Fruit fly (Drosophila melanogaster) whole organism, embryonic: ENCODE data around the gene CG9630.

Source experiments
- Awh ChIP-seq: fragments of 200-800 bp; sonication (Bioruptor generic); IDR thresholded peaks from 2 replicates; pipeline ENCODE4, ENCODE4 v1.3.6; 2022; ENCODE audit warnings: missing biosample characterization, missing genetic modification characterization
- CG10462 ChIP-seq: fragments of 200-800 bp; sonication (Bioruptor generic); optimal IDR thresholded peaks from 2 replicates; lab custom pipeline; 2016; ENCODE audit warnings: missing biosample characterization, missing genetic modification characterization
- CG10979 ChIP-seq: fragments of 200-800 bp; sonication (Bioruptor generic); optimal IDR thresholded peaks from 2 replicates; lab custom pipeline; 2018; ENCODE audit warnings: missing biosample characterization, mild to moderate bottlenecking, missing genetic modification characterization, moderate library complexity
- CG11504 ChIP-seq: fragments of 200-800 bp; sonication (Bioruptor generic); optimal IDR thresholded peaks from 3 replicates; lab custom pipeline; 2019; ENCODE audit warnings: missing biosample characterization, mild to moderate bottlenecking, missing genetic modification characterization, moderate library complexity
- CG12071 ChIP-seq: fragments of 200-800 bp; sonication (Bioruptor generic); optimal IDR thresholded peaks from 3 replicates; lab custom pipeline; 2018; ENCODE audit warnings: missing biosample characterization, mild to moderate bottlenecking, missing genetic modification characterization
- CG12391 ChIP-seq: fragments of 200-800 bp; sonication (Bioruptor generic); optimal IDR thresholded peaks from 3 replicates; lab custom pipeline; 2018; ENCODE audit warnings: missing biosample characterization, mild to moderate bottlenecking, missing genetic modification characterization, moderate library complexity
- CG12942 ChIP-seq: fragments of 200-800 bp; sonication (Bioruptor generic); optimal IDR thresholded peaks from 3 replicates; lab custom pipeline; 2016; ENCODE audit warnings: missing biosample characterization, missing genetic modification characterization
- CG13296 ChIP-seq: fragments of 200-800 bp; sonication (Bioruptor generic); optimal IDR thresholded peaks from 3 replicates; lab custom pipeline; 2018; ENCODE audit warnings: missing biosample characterization, mild to moderate bottlenecking, missing genetic modification characterization
- CG14710 ChIP-seq: fragments of 200-800 bp; sonication (Bioruptor generic); optimal IDR thresholded peaks from 3 replicates; lab custom pipeline; 2019; ENCODE audit warnings: missing biosample characterization, mild to moderate bottlenecking, missing genetic modification characterization, moderate library complexity
- CG1529 ChIP-seq: fragments of 200-800 bp; sonication (Bioruptor generic); optimal IDR thresholded peaks from 3 replicates; lab custom pipeline; 2018; ENCODE audit warnings: missing biosample characterization, missing genetic modification characterization
- CG18262 ChIP-seq: fragments of 200-800 bp; optimal IDR thresholded peaks from 3 replicates; lab custom pipeline; 2019; ENCODE audit warnings: missing biosample characterization, mild to moderate bottlenecking, missing genetic modification characterization, moderate library complexity
- CG18619 ChIP-seq: fragments of 200-800 bp; sonication (Bioruptor generic); optimal IDR thresholded peaks from 3 replicates; lab custom pipeline; 2017; ENCODE audit warnings: missing biosample characterization, mild to moderate bottlenecking, missing genetic modification characterization
- CG2202 ChIP-seq: fragments of 200-800 bp; sonication (Bioruptor generic); optimal IDR thresholded peaks from 2 replicates; lab custom pipeline; 2018; ENCODE audit warnings: missing biosample characterization, mild to moderate bottlenecking, missing genetic modification characterization
- CG2712 ChIP-seq: fragments of 200-800 bp; optimal IDR thresholded peaks from 3 replicates; lab custom pipeline; 2019; ENCODE audit warnings: missing biosample characterization, mild to moderate bottlenecking, missing genetic modification characterization, moderate library complexity
- CG30403 ChIP-seq: fragments of 200-800 bp; sonication (Bioruptor generic); optimal IDR thresholded peaks from 3 replicates; lab custom pipeline; 2016; ENCODE audit warnings: missing biosample characterization, missing genetic modification characterization
- CG31441 ChIP-seq: fragments of 200-800 bp; sonication (Bioruptor generic); IDR thresholded peaks from 2 replicates; pipeline ENCODE4 v1.3.6; 2022; ENCODE audit warnings: missing biosample characterization, missing genetic modification characterization
- CG7556 ChIP-seq: fragments of 200-800 bp; sonication (Bioruptor generic); optimal IDR thresholded peaks from 2 replicates; lab custom pipeline; 2017; ENCODE audit warnings: missing biosample characterization, mild to moderate bottlenecking, missing genetic modification characterization
- CG8290 ChIP-seq, 3 experiments: fragments of 200-800 bp; sonication (Bioruptor generic); optimal IDR thresholded peaks; 2 replicates each; lab custom pipeline; 2016 to 2019; ENCODE audit warnings: missing biosample characterization in 3 of 3, missing genetic modification characterization in 3 of 3, mild to moderate bottlenecking in 2 of 3, moderate library complexity in 1 of 3
- CG8478 ChIP-seq: fragments of >200 bp; optimal IDR thresholded peaks from 2 replicates; lab custom pipeline; 2018
- D19B ChIP-seq: fragments of 200-800 bp; sonication (Bioruptor generic); optimal IDR thresholded peaks from 2 replicates; lab custom pipeline; 2017; ENCODE audit warnings: missing biosample characterization, mild to moderate bottlenecking, missing genetic modification characterization
- HLH4C ChIP-seq: fragments of 200-800 bp; sonication (Bioruptor generic); IDR thresholded peaks from 3 replicates; pipeline ENCODE4 v1.3.6; 2022; ENCODE audit warnings: missing biosample characterization, missing genetic modification characterization; ENCODE audit not compliant: partially characterized antibody
- Hey ChIP-seq: fragments of 200-800 bp; sonication (Bioruptor generic); optimal IDR thresholded peaks from 3 replicates; lab custom pipeline; 2018; ENCODE audit warnings: missing biosample characterization, mild to moderate bottlenecking, missing genetic modification characterization
- Spps ChIP-seq: fragments of 200-800 bp; sonication (Bioruptor generic); optimal IDR thresholded peaks from 2 replicates; lab custom pipeline; 2018; ENCODE audit warnings: missing biosample characterization, mild to moderate bottlenecking, missing genetic modification characterization
- Xbp1 ChIP-seq: fragments of 200-800 bp; sonication (Bioruptor generic); optimal IDR thresholded peaks from 3 replicates; lab custom pipeline; 2016; ENCODE audit warnings: missing biosample characterization, mild to moderate bottlenecking, missing genetic modification characterization
- aop ChIP-seq: fragments of 200-800 bp; sonication (Bioruptor generic); IDR thresholded peaks from 2 replicates; pipeline ENCODE4 v1.3.6; 2022; ENCODE audit warnings: missing biosample characterization, missing genetic modification characterization
- bsh ChIP-seq, 2 experiments: fragments of 200-800 bp; sonication (Bioruptor generic); optimal IDR thresholded peaks; 2 replicates each; lab custom pipeline; 2017 to 2018; ENCODE audit warnings: mild to moderate bottlenecking in 2 of 2, missing biosample characterization in 2 of 2, missing genetic modification characterization in 2 of 2, moderate library complexity in 1 of 2
- btn ChIP-seq: fragments of 200-800 bp; sonication (Bioruptor generic); optimal IDR thresholded peaks from 2 replicates; lab custom pipeline; 2016; ENCODE audit warnings: missing biosample characterization, missing genetic modification characterization
- dmrt11E ChIP-seq: fragments of 200-800 bp; sonication (Bioruptor generic); optimal IDR thresholded peaks from 3 replicates; lab custom pipeline; 2018; ENCODE audit warnings: missing biosample characterization, mild to moderate bottlenecking, missing genetic modification characterization, moderate library complexity
- gcm ChIP-seq: fragments of 200-800 bp; sonication (Bioruptor generic); optimal IDR thresholded peaks from 2 replicates; lab custom pipeline; 2019; ENCODE audit warnings: missing biosample characterization, mild to moderate bottlenecking, missing genetic modification characterization, moderate library complexity
- grn ChIP-seq: fragments of 200-800 bp; sonication (Bioruptor generic); optimal IDR thresholded peaks from 3 replicates; lab custom pipeline; 2017; ENCODE audit warnings: missing biosample characterization, missing genetic modification characterization
- gro ChIP-seq: fragments of 200-800 bp; sonication (Bioruptor generic); optimal IDR thresholded peaks from 2 replicates; lab custom pipeline; 2016; ENCODE audit warnings: missing biosample characterization, missing genetic modification characterization
- gsb-n ChIP-seq: fragments of 200-800 bp; sonication (Bioruptor generic); optimal IDR thresholded peaks from 3 replicates; lab custom pipeline; 2018; ENCODE audit warnings: missing biosample characterization, mild to moderate bottlenecking, missing genetic modification characterization
- kni ChIP-seq: fragments of 200-800 bp; sonication (Bioruptor generic); optimal IDR thresholded peaks from 3 replicates; lab custom pipeline; 2017; ENCODE audit warnings: mild to moderate bottlenecking, missing biosample characterization, missing genetic modification reagents, missing genetic modification characterization
- lola ChIP-seq, 3 experiments: fragments of >200 bp in 2 of 3; fragments of 200-800 bp in 1 of 3; sonication (Bioruptor generic) in 1 of 3; optimal IDR thresholded peaks; 2 replicates each; lab custom pipeline; 2017 to 2019; ENCODE audit warnings: missing biosample characterization in 3 of 3, missing genetic modification characterization in 3 of 3, mild to moderate bottlenecking in 1 of 3, moderate library complexity in 1 of 3
- luna ChIP-seq: fragments of 200-800 bp; sonication (Bioruptor generic); optimal IDR thresholded peaks from 2 replicates; lab custom pipeline; 2016; ENCODE audit warnings: missing biosample characterization, missing genetic modification characterization
- oc ChIP-seq: fragments of 200-800 bp; sonication (Bioruptor generic); optimal IDR thresholded peaks from 2 replicates; lab custom pipeline; 2018; ENCODE audit warnings: missing biosample characterization, mild to moderate bottlenecking, missing genetic modification characterization, moderate library complexity
- peb ChIP-seq: fragments of 200-800 bp; sonication (Bioruptor generic); IDR thresholded peaks from 2 replicates; pipeline ENCODE4 v1.3.6; 2022; ENCODE audit warnings: missing biosample characterization, missing genetic modification characterization
- pros ChIP-seq: fragments of 200-800 bp; sonication (Bioruptor generic); optimal IDR thresholded peaks from 3 replicates; lab custom pipeline; 2019; ENCODE audit warnings: missing biosample characterization, mild to moderate bottlenecking, missing genetic modification characterization, moderate library complexity
- run ChIP-seq: fragments of 200-800 bp; sonication (Bioruptor generic); optimal IDR thresholded peaks from 3 replicates; lab custom pipeline; 2018; ENCODE audit warnings: missing biosample characterization, mild to moderate bottlenecking, missing genetic modification characterization
- sd ChIP-seq: fragments of 200-800 bp; sonication (Bioruptor generic); optimal IDR thresholded peaks from 3 replicates; lab custom pipeline; 2018; ENCODE audit warnings: missing biosample characterization, mild to moderate bottlenecking, missing genetic modification characterization, moderate library complexity
- tll ChIP-seq, 2 experiments: fragments of 200-800 bp in 1 of 2; fragments of >200 bp in 1 of 2; sonication (Bioruptor generic) in 1 of 2; optimal IDR thresholded peaks; 2 replicates each; lab custom pipeline; 2017 to 2019; ENCODE audit warnings: missing biosample characterization in 2 of 2, missing genetic modification characterization in 2 of 2, mild to moderate bottlenecking in 1 of 2, moderate library complexity in 1 of 2
- unpg ChIP-seq: fragments of 200-800 bp; sonication (Bioruptor generic); optimal IDR thresholded peaks from 3 replicates; lab custom pipeline; 2018; ENCODE audit warnings: missing biosample characterization, mild to moderate bottlenecking, missing genetic modification characterization, moderate library complexity
- zen ChIP-seq: fragments of 200-800 bp; sonication (Bioruptor generic); optimal IDR thresholded peaks from 3 replicates; lab custom pipeline; 2018; ENCODE audit warnings: missing biosample characterization, mild to moderate bottlenecking, missing genetic modification characterization, moderate library complexity

Gene CG9630

DNA sequence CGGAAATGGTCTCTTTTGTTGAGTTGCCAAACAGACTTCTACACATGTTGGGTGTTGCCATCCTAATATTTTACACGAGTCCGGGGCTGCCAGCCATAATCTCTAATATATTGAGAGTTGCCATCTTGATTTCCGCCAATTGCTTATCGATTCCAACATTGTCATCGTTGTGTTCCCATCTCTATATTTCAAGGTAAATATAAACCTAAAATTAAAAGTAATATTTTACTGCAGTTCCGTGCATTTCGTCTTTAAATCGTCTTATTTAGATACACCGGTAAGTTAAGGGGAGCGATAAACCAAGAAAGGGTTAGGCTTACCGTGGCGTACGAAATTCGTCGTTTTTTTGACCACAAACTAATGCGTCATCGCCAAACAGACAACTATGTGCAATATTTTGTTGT, 36.3 kb downstream of the CG9630 start, which contains the start of gene PolI (continued):
- TF ChIP-seq CG2202 (tag; lab: Kevin White, UChicago) (peak; percentile 24), luna (GFP tag; lab: Kevin White, UChicago) (peak; percentile 41), gro (peak; percentile 81), CG12942 (GFP tag; lab: Kevin White, UChicago) (no peak)

- TF ChIP-seq CG8290 (GFP tag; optimal IDR thresholded peaks at IDR 0.05; lab: Kevin White, UChicago) (no peak), CG8290 (tag; optimal IDR thresholded peaks at IDR 0.05; lab: Kevin White, UChicago) (no peak), grn (GFP tag; lab: Kevin White, UChicago) (peak; percentile 92)
- TF ChIP-seq, all 482 proteins: peak for 1
Observed at dm6 chr3R:8227344-8227743, 42.4 kb downstream of the CG9630 start.

DNA sequence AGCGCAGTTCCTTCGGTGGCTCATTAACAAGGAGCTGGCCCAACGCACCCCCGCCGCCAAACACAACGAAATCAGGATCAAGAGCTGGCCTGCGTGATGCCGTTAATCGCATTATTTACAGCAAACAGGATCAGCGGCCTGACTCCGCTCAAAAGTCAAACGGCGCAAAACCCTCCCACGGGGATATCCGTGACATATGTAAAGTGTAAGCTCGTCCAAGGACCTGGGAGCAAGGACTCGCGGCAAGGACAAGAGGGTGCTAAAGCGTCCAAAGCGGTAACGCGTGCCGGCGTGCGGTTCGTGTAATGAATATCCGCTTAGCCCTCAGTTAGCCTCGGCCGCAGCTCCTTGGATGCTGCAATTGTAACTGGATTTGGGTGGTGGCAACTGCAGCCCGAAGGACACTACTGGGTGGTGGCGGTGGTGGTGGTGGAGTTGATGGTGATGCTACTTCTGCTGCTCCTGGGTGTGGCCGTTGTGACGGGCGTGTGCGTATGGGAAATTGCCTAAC, 44.2 kb downstream of the CG9630 start:
- TF ChIP-seq Hey (tag; lab: Kevin White, UChicago) (peak; percentile 99), tll (GFP tag; optimal IDR thresholded peaks at IDR 0.05; lab: Kevin White, UChicago) (peak in 1 of 2 experiments; percentile 87), run (peak; percentile 28), gcm (no peak), oc (peak; percentile 94), CG8478 (lab: Kevin White, UChicago) (peak; percentile 11), gsb-n (tag; lab: Kevin White, UChicago) (peak; percentile 12), sd (peak; percentile 4), kni (peak; percentile 14), Awh (GFP tag; lab: Robert Waterston, UW) (no peak), pros (GFP tag; lab: Kevin White, UChicago) (peak; percentile 83)

DNA sequence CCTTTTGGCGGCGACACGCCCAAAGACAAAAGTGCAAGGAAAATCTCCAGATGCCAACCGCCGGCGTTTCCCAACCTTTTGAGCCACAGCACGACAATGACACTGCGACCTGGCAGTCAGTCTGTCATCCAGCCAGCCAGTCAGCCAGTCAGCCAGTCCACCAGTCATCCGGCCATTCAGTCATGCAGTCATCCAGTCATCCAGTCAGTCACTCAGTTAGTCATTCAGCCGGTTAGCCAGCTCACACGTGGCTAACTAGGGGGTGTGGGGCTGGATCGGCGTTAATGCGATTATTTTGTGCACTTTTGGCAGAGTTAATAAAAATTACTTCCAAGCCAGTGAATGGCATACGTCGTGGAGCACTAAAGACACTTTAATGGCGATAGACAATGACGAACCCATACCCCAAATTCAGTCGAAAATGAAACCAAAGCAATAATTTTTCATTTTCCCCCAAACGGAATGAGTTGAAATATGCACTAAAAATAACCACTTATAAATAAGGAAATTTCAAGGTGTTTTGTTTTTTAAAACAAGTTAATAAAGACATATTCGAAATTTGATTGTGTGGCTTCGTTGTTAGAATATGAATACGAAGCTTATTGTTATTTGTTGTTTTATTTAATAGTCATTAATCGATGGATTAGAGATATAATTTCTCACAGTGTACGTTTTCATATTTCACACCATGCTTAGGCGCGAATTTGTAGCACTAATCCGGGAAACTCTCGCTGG, 44.8 kb downstream of the CG9630 start:
- no peak for TF ChIP-seq CG1529 (GFP tag; lab: Kevin White, UChicago)
- no peak for TF ChIP-seq aop (GFP tag; lab: Robert Waterston, UW)
- peak; percentile 53 for TF ChIP-seq CG18262
- TF ChIP-seq CG10462 (GFP tag; lab: Kevin White, UChicago) = no peak
- no peak for TF ChIP-seq HLH4C (GFP tag; lab: Robert Waterston, UW)
- TF ChIP-seq Xbp1 (GFP tag; lab: Kevin White, UChicago) = no peak
- peak; percentile 15 for TF ChIP-seq Spps
- no peak for TF ChIP-seq peb (GFP tag; lab: Robert Waterston, UW)
- no peak for TF ChIP-seq D19B
- peak; percentile 28 for TF ChIP-seq CG14710
- TF ChIP-seq CG31441 (GFP tag; lab: Robert Waterston, UW) = peak; percentile 39; the same call in 1 of the 2 replicates
- no peak for TF ChIP-seq btn (GFP tag; lab: Kevin White, UChicago)
- peak; percentile 27 for TF ChIP-seq unpg (GFP tag; lab: Kevin White, UChicago)
- TF ChIP-seq CG13296 (GFP tag; lab: Kevin White, UChicago) = no peak
- no peak for TF ChIP-seq CG7556 (GFP tag; lab: Kevin White, UChicago)
- TF ChIP-seq CG11504 (tag; lab: Kevin White, UChicago) = peak; percentile 41
- TF ChIP-seq CG12071 (GFP tag; lab: Kevin White, UChicago) = no peak
- TF ChIP-seq CG10979 = peak; percentile 51
- TF ChIP-seq dmrt11E (tag; lab: Kevin White, UChicago) = peak; percentile 45
- peak; percentile 48 for TF ChIP-seq CG2712 (tag; lab: Kevin White, UChicago)
- peak; percentile 27 for TF ChIP-seq CG12391 (tag; lab: Kevin White, UChicago)
- no peak for TF ChIP-seq CG18619 (GFP tag; lab: Kevin White, UChicago)
- TF ChIP-seq lola (GFP tag; optimal IDR thresholded peaks at IDR 0.05; lab: Kevin White, UChicago) = peak in 1 of 3 experiments; percentile 36
- TF ChIP-seq CG30403 = peak; percentile 8
- TF ChIP-seq zen = peak; percentile 9
- TF ChIP-seq bsh (GFP tag; optimal IDR thresholded peaks at IDR 0.05; lab: Kevin White, UChicago) = peak in 1 of 2 experiments; percentile 52
